Worm (Caenorhabditis elegans) whole organism, L4/young adult: ENCODE data around the gene srbc-38.

Experiments used
- W03F9.2 ChIP-seq: fragments of 150-350 bp; optimal IDR thresholded peaks from 2 replicates; lab custom pipeline; 2014; ENCODE audit warnings: missing biosample characterization, missing genetic modification characterization
- dao-5 ChIP-seq: sonication (generic microtip); optimal IDR thresholded peaks from 2 replicates; lab custom pipeline; 2016; ENCODE audit warnings: missing genotype, missing genetic modification characterization, moderate library complexity, missing compliant biosample characterization
- him-1 ChIP-seq: sonication (generic microtip); optimal IDR thresholded peaks from 2 replicates; lab custom pipeline; 2016; ENCODE audit warnings: missing genotype, missing genetic modification reagents, missing genetic modification characterization, missing compliant biosample characterization

- TF ChIP-seq W03F9.2 (tag; lab: Kevin White, UChicago): no peak
- no peak for TF ChIP-seq him-1
- TF ChIP-seq dao-5 (tag; lab: Kevin White, UChicago): no peak
These were observed 7.4 kb upstream of the srbc-38 start, which contains the start of the genes ugt-29 and srx-5 for ce11 chrV:699489-700129.
